Worm (Caenorhabditis elegans): Measurements from ENCODE around the gene C44B11.4.

ce11 chrIII:3116969-3117368 lies 26.6 kb downstream of the C44B11.4 start:
- TF ChIP-seq mdl-1 (tag; optimal IDR thresholded peaks at IDR 0.05) (peak in 1 of 2 experiments; percentile 56), nhr-76 (tag; optimal IDR thresholded peaks at IDR 0.05) (no peak), pha-4 (GFP tag; IDR thresholded peaks at IDR 0.05) (no peak), pha-4 (tag; optimal IDR thresholded peaks at IDR 0.05) (no peak), nhr-28 (tag; optimal IDR thresholded peaks at IDR 0.05) (peak; percentile 98), ceh-32 (tag; optimal IDR thresholded peaks at IDR 0.05; ENCODE audit: poor library complexity) (no peak), pqm-1 (tag; optimal IDR thresholded peaks at IDR 0.05) (peak; percentile 99), hmg-1.1 (GFP tag; IDR thresholded peaks at IDR 0.05) (no peak), F10B5.3 (tag; optimal IDR thresholded peaks at IDR 0.05) (no peak), snpc-4 (tag; optimal IDR thresholded peaks at IDR 0.05) (no peak), aha-1 (tag) (no peak)

Measured in whole organism, L4 larva.